Worm (Caenorhabditis elegans) whole organism, midembryonic: ENCODE results near the gene C35B1.8.

Source experiments
- T22C8.4 ChIP-seq: fragments of 200-800 bp; sonication (Bioruptor generic); IDR thresholded peaks from 2 replicates; pipeline ENCODE4 v1.3.6; 2022; ENCODE audit warnings: missing genetic modification characterization, missing compliant biosample characterization
- cog-1 ChIP-seq: sonication (generic microtip); optimal IDR thresholded peaks from 2 replicates; lab custom pipeline; 2016; ENCODE audit warnings: missing genetic modification characterization, missing compliant biosample characterization
- flt-1 ChIP-seq: fragments of 200-800 bp; sonication (Bioruptor generic); IDR thresholded peaks from 2 replicates; pipeline ENCODE4 v1.3.6; 2022; ENCODE audit warnings: missing genetic modification characterization, missing compliant biosample characterization
- klf-2 ChIP-seq: fragments of 200-800 bp; sonication (Bioruptor generic); conservative IDR thresholded peaks from 2 replicates; pipeline ENCODE4 v1.3.6; 2022; ENCODE audit warnings: missing genetic modification reagents, missing genetic modification characterization, missing compliant biosample characterization
- med-1 ChIP-seq: sonication (generic microtip); optimal IDR thresholded peaks from 2 replicates; lab custom pipeline; 2017; ENCODE audit warnings: missing genetic modification characterization, mild to moderate bottlenecking, missing compliant biosample characterization, antibody characterized with exemption, missing genetic modification reagents; ENCODE audit not compliant: insufficient read depth
- ref-1 ChIP-seq: fragments of 200-800 bp; sonication (Bioruptor generic); conservative IDR thresholded peaks from 2 replicates; pipeline ENCODE4 v1.3.6; 2022; ENCODE audit warnings: missing genetic modification reagents, missing genetic modification characterization, missing compliant biosample characterization
- tab-1 ChIP-seq: fragments of 200-800 bp; sonication (Bioruptor generic); IDR thresholded peaks from 2 replicates; pipeline ENCODE4 v1.3.6; 2022; ENCODE audit warnings: missing genetic modification characterization, missing compliant biosample characterization
- ztf-23 ChIP-seq: fragments of 200-800 bp; sonication (Bioruptor generic); IDR thresholded peaks from 2 replicates; pipeline ENCODE4 v1.3.6; 2022; ENCODE audit warnings: missing genetic modification reagents, missing genetic modification characterization, missing compliant biosample characterization
- ztf-29 ChIP-seq: fragments of 200-800 bp; sonication (Bioruptor generic); IDR thresholded peaks from 2 replicates; pipeline ENCODE4 v1.3.6; 2022; ENCODE audit warnings: missing genetic modification reagents, missing genetic modification characterization, missing compliant biosample characterization

DNA sequence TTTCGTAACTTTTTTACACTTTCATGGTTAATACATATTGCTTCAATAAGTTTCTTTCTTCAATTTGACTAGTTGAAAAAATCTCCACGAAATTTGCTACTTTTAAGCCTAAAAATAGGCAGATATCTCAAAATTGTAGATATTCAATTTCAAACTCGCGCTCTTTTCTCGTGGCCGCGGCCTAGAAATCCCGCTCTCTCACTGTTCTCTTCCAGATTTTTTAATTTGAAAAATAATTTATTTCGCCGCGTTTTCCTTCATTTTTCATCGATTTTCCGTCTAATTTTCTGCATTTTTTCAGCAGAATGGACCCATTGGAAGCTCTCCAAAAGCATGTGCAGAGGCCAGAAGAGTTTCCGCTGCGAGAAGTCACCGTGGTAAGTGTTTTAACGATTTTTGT lies 36.5 kb downstream of the C35B1.8 start, which contains the start of gene cdc-73:
- TF ChIP-seq ztf-23 (GFP tag; lab: Robert Waterston, UW) = peak; percentile 60; the same call in 1 of the 2 replicates
- no peak for TF ChIP-seq med-1 (GFP tag; lab: Kevin White, UChicago)
- no peak for TF ChIP-seq tab-1 (GFP tag; lab: Robert Waterston, UW)
- TF ChIP-seq ref-1 = no peak
- no peak for TF ChIP-seq T22C8.4
- no peak for TF ChIP-seq flt-1 (GFP tag; lab: Robert Waterston, UW)
- no peak for TF ChIP-seq cog-1 (tag; lab: Kevin White, UChicago)
- no peak for TF ChIP-seq klf-2 (GFP tag; lab: Robert Waterston, UW)
- no peak for TF ChIP-seq ztf-29
